Fruit fly (Drosophila melanogaster) whole organism: ENCODE measurements around the gene CG7059.

Source experiments
- CG8478 ChIP-seq: fragments of >200 bp; optimal IDR thresholded peaks from 2 replicates; lab custom pipeline; 2018; ENCODE audit warnings: inconsistent platforms
- Dll ChIP-seq: fragments of >200 bp; optimal IDR thresholded peaks from 2 replicates; lab custom pipeline; 2017
- EcR ChIP-seq, 2 experiments: fragments of >200 bp; optimal IDR thresholded peaks; 2 replicates each; lab custom pipeline; 2017; ENCODE audit warnings: missing biosample characterization in 2 of 2, missing genetic modification characterization in 2 of 2, missing genetic modification reagents in 2 of 2
- pan ChIP-seq: fragments of >200 bp; optimal IDR thresholded peaks from 2 replicates; lab custom pipeline; 2017
- psq ChIP-seq: fragments of >200 bp; optimal IDR thresholded peaks from 2 replicates; lab custom pipeline; 2017
- usp ChIP-seq: fragments of >200 bp; optimal IDR thresholded peaks from 2 replicates; lab custom pipeline; 2017; ENCODE audit warnings: missing biosample characterization, missing genetic modification characterization, mixed read lengths

- no peak for TF ChIP-seq usp (GFP tag; lab: Kevin White, UChicago)
- no peak for TF ChIP-seq CG8478 (lab: Kevin White, UChicago)
- no peak for TF ChIP-seq psq (lab: Kevin White, UChicago)
- no peak for TF ChIP-seq pan
- TF ChIP-seq Dll (lab: Kevin White, UChicago), result no peak
- TF ChIP-seq EcR (GFP tag; optimal IDR thresholded peaks at IDR 0.05; lab: Kevin White, UChicago), result no peak
These were observed 4.4 kb downstream of the CG7059 start, which contains the start of gene CG13857 for dm6 chr3R:22394004-22394403.
